Worm (Caenorhabditis elegans): ENCODE measurements around the gene T25D3.4.

DNA sequence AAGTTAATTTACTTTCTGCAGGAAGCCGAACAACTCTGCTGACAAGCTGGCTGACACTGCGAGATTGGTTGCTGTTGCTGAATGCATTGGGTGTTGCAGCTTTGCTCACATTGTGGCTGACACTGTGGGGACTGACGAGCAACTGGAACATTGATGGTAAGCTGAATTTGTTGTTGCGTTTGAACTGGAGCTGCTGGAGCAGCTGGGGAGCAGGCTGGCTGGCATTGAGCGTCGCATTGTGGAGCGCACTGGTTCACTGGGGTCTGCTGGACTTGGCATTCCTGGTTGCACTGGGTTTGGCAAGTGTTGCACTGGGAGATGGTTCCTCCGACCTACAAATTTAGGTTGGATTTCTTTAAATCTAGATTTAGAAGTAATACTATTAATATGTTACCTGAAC is 45.6 kb downstream of the T25D3.4 start:
- TF ChIP-seq ama-1 (optimal IDR thresholded peaks at IDR 0.05) (no peak), F13C5.2 (tag; optimal IDR thresholded peaks at IDR 0.05) (no peak), aly-1 (tag; optimal IDR thresholded peaks at IDR 0.05) (no peak), hmg-4 (GFP tag; optimal IDR thresholded peaks at IDR 0.05) (no peak), flt-1 (GFP tag; IDR thresholded peaks at IDR 0.05) (no peak), ceh-36 (tag; optimal IDR thresholded peaks at IDR 0.05) (no peak), hnd-1 (tag; optimal IDR thresholded peaks at IDR 0.05) (no peak), sea-1 (GFP tag; conservative IDR thresholded peaks at IDR 0.05) (no peak), B0310.2 (tag; optimal IDR thresholded peaks at IDR 0.05) (no peak), tbx-37 (GFP tag; conservative IDR thresholded peaks at IDR 0.05) (no peak), scrt-1 (GFP tag; IDR thresholded peaks at IDR 0.05) (no peak), tbx-11 (GFP tag; IDR thresholded peaks at IDR 0.05) (no peak), pes-1 (GFP tag; IDR thresholded peaks at IDR 0.05) (no peak)

Measured in whole organism, early embryonic.